Worm (Caenorhabditis elegans): ENCODE measurements around the gene sri-29.

sri-29 gene

DNA sequence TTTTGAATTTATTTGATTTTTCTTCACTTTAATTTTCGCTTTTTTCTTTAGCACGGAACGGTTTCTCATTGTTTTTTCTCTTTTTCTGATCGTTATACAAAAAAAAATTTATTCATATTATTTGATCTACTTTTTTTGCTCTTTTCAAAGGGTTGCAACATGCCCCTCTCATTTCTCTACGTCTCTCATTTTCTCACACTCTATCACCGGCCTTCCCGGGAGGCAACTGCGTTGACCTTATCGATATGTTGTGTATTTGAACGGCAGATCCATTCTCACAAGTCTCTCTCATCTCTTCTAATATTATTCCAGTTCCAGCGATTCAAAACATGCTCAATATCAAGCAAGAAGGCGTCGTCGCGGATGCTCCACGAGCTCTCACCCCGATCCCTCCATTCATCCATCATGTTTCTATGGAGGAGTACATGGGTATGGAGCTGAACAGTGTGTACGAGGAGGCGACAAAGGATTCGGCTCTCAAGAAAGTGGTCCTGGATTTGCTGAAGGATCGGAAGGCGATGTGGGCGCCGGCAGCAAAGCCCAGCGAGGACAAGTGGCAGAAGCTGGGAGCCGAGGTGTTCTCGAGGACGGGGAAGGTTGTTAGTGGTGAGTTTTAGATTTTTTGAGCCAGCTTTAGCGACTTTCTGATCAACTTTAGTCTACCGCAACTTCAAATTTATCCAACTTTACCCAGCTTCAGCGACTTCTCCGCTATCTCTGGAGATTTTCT lies 43.4 kb upstream of the sri-29 start, which contains the start of gene lido-9:
TSS of gene lido-9 (plus strand) at position 234 of the 730 bp plus-strand sequence.
- TF ChIP-seq snpc-4 (tag; optimal IDR thresholded peaks at IDR 0.05): no peak
- TF ChIP-seq nhr-23 (tag; optimal IDR thresholded peaks at IDR 0.05): no peak
- TF ChIP-seq skn-1 (tag; optimal IDR thresholded peaks at IDR 0.05): no peak
- no peak for TF ChIP-seq nhr-12 (tag; optimal IDR thresholded peaks at IDR 0.05)
- no peak for TF ChIP-seq mdl-1 (tag; optimal IDR thresholded peaks at IDR 0.05)
- no peak for TF ChIP-seq fos-1 (tag; optimal IDR thresholded peaks at IDR 0.05)
- TF ChIP-seq lin-39 (tag; optimal IDR thresholded peaks at IDR 0.05): no peak
- TF ChIP-seq nhr-43 (tag; optimal IDR thresholded peaks at IDR 0.05; ENCODE audit: poor library complexity, severe bottlenecking): no peak
- TF ChIP-seq ceh-9 (tag; optimal IDR thresholded peaks at IDR 0.05): no peak
- TF ChIP-seq lin-15B (tag; optimal IDR thresholded peaks at IDR 0.05): no peak

DNA sequence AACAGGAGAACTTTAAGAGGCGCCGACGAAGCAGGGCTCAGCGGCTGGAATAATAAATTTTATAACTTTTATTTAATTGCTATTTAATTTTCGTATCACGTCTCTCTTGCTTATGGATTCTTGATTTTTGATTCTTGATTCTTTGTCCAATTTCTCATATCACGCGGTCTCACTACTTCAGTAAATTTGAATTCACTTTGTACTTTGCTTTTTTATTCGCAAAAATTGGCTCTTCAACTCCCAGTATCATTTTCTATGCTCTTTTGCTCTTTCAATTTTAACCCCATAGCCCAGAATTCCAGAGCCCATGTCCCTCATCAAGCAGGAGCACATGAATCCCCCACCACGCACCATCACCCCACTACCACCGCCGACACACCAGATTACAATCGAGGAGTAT lies 41.9 kb upstream of the sri-29 start, which contains the start of gene lido-10:
TSS of gene lido-10 (plus strand) at position 301 of the 400 bp plus-strand sequence.
- TF ChIP-seq egl-5 (tag; optimal IDR thresholded peaks at IDR 0.05) (no peak), ztf-11 (tag; optimal IDR thresholded peaks at IDR 0.05) (no peak), lin-39 (tag; optimal IDR thresholded peaks at IDR 0.05) (no peak), nhr-67 (tag; optimal IDR thresholded peaks at IDR 0.05) (no peak)

DNA sequence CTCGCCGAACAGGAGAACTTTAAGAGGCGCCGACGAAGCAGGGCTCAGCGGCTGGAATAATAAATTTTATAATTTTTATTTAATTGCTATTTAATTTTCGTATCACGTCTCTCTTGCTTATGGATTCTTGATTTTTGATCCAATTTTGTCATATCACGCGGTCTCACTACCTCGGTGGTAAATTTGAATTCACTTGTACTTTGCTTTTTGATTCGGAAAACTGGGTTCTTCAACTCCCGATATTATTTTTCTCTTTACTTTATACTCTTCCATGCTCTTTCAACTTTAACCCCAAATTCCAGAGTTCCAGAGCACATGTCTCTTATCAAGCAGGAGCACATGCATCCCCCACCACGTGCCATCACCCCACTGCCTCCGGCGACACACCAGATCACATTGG lies 40.5 kb upstream of the sri-29 start, which contains the start of gene lido-11:
TSS of gene lido-11 (plus strand) at position 301 of the 400 bp plus-strand sequence.
- TF ChIP-seq nhr-76 (tag; optimal IDR thresholded peaks at IDR 0.05) (no peak), unc-62 (GFP tag; optimal IDR thresholded peaks at IDR 0.05) (no peak), hmg-11 (tag; optimal IDR thresholded peaks at IDR 0.05) (no peak), unc-39 (tag; optimal IDR thresholded peaks at IDR 0.05) (no peak), elt-1 (tag; optimal IDR thresholded peaks at IDR 0.05) (no peak), eor-1 (tag; optimal IDR thresholded peaks at IDR 0.05) (no peak), nhr-237 (tag; optimal IDR thresholded peaks at IDR 0.05) (no peak), nhr-43 (tag; optimal IDR thresholded peaks at IDR 0.05; ENCODE audit: poor library complexity, severe bottlenecking) (no peak), nfya-1 (tag; optimal IDR thresholded peaks at IDR 0.05; ENCODE audit: insufficient read depth) (no peak), lin-15B (tag; optimal IDR thresholded peaks at IDR 0.05) (no peak)

DNA sequence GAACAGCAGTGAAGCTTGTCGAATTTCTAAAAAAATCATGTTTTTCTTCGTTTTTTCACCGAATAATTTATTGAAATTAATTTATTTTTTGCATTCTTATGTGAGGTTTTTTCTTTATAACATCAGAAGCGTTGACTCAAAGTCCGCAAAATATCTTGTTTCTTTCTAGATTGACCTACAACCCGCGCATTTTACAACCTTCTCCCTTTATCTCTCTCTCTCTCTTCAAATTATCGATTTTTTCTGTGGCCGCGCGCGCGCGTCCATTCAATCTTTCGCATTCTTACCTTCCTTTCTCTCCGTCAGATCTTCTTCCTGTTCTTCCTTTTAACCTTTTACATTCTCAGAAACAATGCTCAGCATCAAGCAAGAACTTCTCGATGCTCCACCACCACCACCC lies 38.6 kb upstream of the sri-29 start, which contains the start of gene lido-12:
TSS of gene lido-12 (plus strand) at position 301 of the 400 bp plus-strand sequence.
- TF ChIP-seq elt-1 (tag; optimal IDR thresholded peaks at IDR 0.05) (no peak), pqm-1 (tag; optimal IDR thresholded peaks at IDR 0.05) (no peak), mml-1 (tag; optimal IDR thresholded peaks at IDR 0.05) (no peak), elt-2 (tag; optimal IDR thresholded peaks at IDR 0.05) (no peak), nhr-76 (tag; optimal IDR thresholded peaks at IDR 0.05) (no peak), ceh-82 (tag; optimal IDR thresholded peaks at IDR 0.05) (no peak), eor-1 (tag; optimal IDR thresholded peaks at IDR 0.05) (no peak), ztf-11 (tag; optimal IDR thresholded peaks at IDR 0.05) (no peak), unc-62 (GFP tag; optimal IDR thresholded peaks at IDR 0.05) (no peak), hmg-11 (tag; optimal IDR thresholded peaks at IDR 0.05) (no peak), nfya-1 (tag; optimal IDR thresholded peaks at IDR 0.05; ENCODE audit: insufficient read depth) (no peak), ceh-9 (tag; optimal IDR thresholded peaks at IDR 0.05) (no peak), sea-2 (GFP tag; optimal IDR thresholded peaks at IDR 0.05) (no peak)

DNA sequence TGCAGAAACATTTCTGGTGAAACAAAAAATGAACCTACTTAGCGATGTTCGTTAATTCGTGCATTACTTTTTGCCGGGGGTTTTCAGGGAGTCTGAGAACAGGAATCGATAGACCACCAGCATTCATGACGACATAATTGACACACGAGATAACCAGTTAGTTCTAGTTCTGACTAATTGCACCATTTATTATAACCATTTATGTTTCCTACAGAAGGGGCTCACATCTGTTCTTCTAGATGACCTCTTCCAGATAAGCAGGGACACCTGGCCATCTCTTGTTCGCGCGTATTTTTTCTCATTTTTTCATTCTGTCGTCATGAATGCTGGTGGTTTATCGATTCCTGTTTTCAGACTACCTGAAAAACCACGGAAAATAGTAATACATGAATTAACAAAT lies 35.7 kb upstream of the sri-29 start, which contains the start of gene sdz-5:
TSS of gene sdz-5 (plus strand) at position 301 of the 400 bp plus-strand sequence.
- TF ChIP-seq lin-15B (tag; optimal IDR thresholded peaks at IDR 0.05) (no peak), mml-1 (tag; optimal IDR thresholded peaks at IDR 0.05) (no peak), nhr-77 (tag; optimal IDR thresholded peaks at IDR 0.05) (no peak), nhr-11 (tag; optimal IDR thresholded peaks at IDR 0.05) (no peak), R02D3.7 (tag; optimal IDR thresholded peaks at IDR 0.05) (no peak), ceh-16 (tag; optimal IDR thresholded peaks at IDR 0.05) (no peak), nhr-28 (tag; optimal IDR thresholded peaks at IDR 0.05) (no peak), snpc-4 (tag; optimal IDR thresholded peaks at IDR 0.05) (no peak), nhr-67 (tag; optimal IDR thresholded peaks at IDR 0.05) (no peak)

Measured in whole organism, L3 larva.